Worm (Caenorhabditis elegans): ENCODE measurements around the gene pigm-1.

DNA sequence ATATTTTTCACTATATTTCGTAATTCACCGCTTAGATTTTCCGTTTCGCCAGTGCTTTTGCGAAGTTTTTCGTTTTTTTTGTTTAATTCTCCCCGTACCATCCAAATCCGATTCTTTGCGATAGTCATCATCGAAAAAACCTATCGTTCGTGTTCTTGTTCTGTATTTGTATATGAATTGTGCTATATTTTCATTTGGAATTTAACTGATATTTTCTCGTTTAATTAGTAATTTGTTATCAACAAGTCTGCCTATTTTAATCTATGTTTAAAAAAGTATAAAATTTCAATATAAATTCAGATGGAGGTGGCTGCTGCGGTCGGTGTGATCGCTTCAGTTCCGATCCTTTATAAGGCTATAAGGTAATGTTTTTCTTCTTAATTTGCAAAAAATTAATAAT is 45.7 kb upstream of the pigm-1 start, which contains the start of gene samp-1:
- no peak for TF ChIP-seq lsy-2 (tag; optimal IDR thresholded peaks at IDR 0.05)
- TF ChIP-seq zip-8 (tag; optimal IDR thresholded peaks at IDR 0.05), result no peak
- TF ChIP-seq nhr-76 (tag; optimal IDR thresholded peaks at IDR 0.05), result no peak

All from whole organism, mixed stage, embryonic.